Worm (Caenorhabditis elegans) whole organism, young adult: ENCODE data around the gene glp-1.

Experiments
- F49E8.2 ChIP-seq: sonication (generic microtip); optimal IDR thresholded peaks from 3 replicates; lab custom pipeline; 2017; ENCODE audit warnings: missing genetic modification characterization, mild to moderate bottlenecking, missing compliant biosample characterization, antibody characterized with exemption, moderate library complexity; ENCODE audit not compliant: insufficient read depth
- efl-1 ChIP-seq: fragments of 150-350 bp; optimal IDR thresholded peaks from 2 replicates; lab custom pipeline; 2014; ENCODE audit warnings: missing biosample characterization, missing genetic modification reagents, missing genetic modification characterization
- mxl-1 ChIP-seq: sonication (generic microtip); optimal IDR thresholded peaks from 2 replicates; lab custom pipeline; 2016; ENCODE audit warnings: missing genetic modification characterization, missing compliant biosample characterization
- tbp1 ChIP-seq: fragments of 200-800 bp; sonication (Bioruptor generic); optimal IDR thresholded peaks from 2 replicates; lab custom pipeline; 2018; ENCODE audit warnings: mild to moderate bottlenecking, missing genetic modification characterization, missing compliant biosample characterization
- unc-130 ChIP-seq: sonication (generic microtip); optimal IDR thresholded peaks from 2 replicates; lab custom pipeline; 2016; ENCODE audit warnings: missing genetic modification reagents, missing genetic modification characterization, missing compliant biosample characterization
- ztf-18 ChIP-seq: sonication (generic microtip); optimal IDR thresholded peaks from 2 replicates; lab custom pipeline; 2016; ENCODE audit warnings: missing genotype, mild to moderate bottlenecking, missing genetic modification characterization, missing compliant biosample characterization

ce11 chrIII:9114649-9115048 is 22.6 kb downstream of the glp-1 start, which contains the start of gene ZK512.1:
- TF ChIP-seq tbp1 (GFP tag; lab: Kevin White, UChicago), result no peak
- TF ChIP-seq ztf-18, result no peak
- TF ChIP-seq unc-130 (GFP tag; lab: Kevin White, UChicago), result no peak
- TF ChIP-seq F49E8.2, result no peak
- no peak for TF ChIP-seq efl-1
- TF ChIP-seq mxl-1 (tag; lab: Kevin White, UChicago), result no peak
